Fruit fly (Drosophila melanogaster) whole organism, embryonic: ENCODE measurements around the gene RhoGDI.

Source experiments
- Ada2b ChIP-seq: fragments of 200-800 bp; sonication (Bioruptor generic); IDR thresholded peaks from 2 replicates; pipeline ENCODE4 v1.3.6; 2022; ENCODE audit warnings: missing biosample characterization, missing genetic modification characterization
- Aef1 ChIP-seq: fragments of 200-800 bp; sonication (Bioruptor generic); IDR thresholded peaks from 3 replicates; pipeline ENCODE4 v1.3.6; 2022; ENCODE audit warnings: missing biosample characterization, missing genetic modification characterization
- B-H2 ChIP-seq: fragments of 200-800 bp; sonication (Bioruptor generic); optimal IDR thresholded peaks from 2 replicates; lab custom pipeline; 2018; ENCODE audit warnings: missing biosample characterization, mild to moderate bottlenecking, missing genetic modification characterization
- Bteb2 ChIP-seq: fragments of 200-800 bp; sonication (Bioruptor generic); optimal IDR thresholded peaks from 2 replicates; lab custom pipeline; 2016; ENCODE audit warnings: missing biosample characterization, missing genetic modification characterization
- CG10654 ChIP-seq: fragments of 200-800 bp; sonication (Bioruptor generic); optimal IDR thresholded peaks from 2 replicates; lab custom pipeline; 2016; ENCODE audit warnings: missing biosample characterization, missing genetic modification characterization
- CG11504 ChIP-seq: fragments of 200-800 bp; sonication (Bioruptor generic); optimal IDR thresholded peaks from 3 replicates; lab custom pipeline; 2019; ENCODE audit warnings: missing biosample characterization, mild to moderate bottlenecking, missing genetic modification characterization, moderate library complexity
- CG12104 ChIP-seq: fragments of 200-800 bp; sonication (Bioruptor generic); optimal IDR thresholded peaks from 3 replicates; lab custom pipeline; 2016; ENCODE audit warnings: missing biosample characterization, missing genetic modification characterization
- CG12391 ChIP-seq: fragments of 200-800 bp; sonication (Bioruptor generic); optimal IDR thresholded peaks from 3 replicates; lab custom pipeline; 2018; ENCODE audit warnings: missing biosample characterization, mild to moderate bottlenecking, missing genetic modification characterization, moderate library complexity
- CG14441 ChIP-seq: fragments of 200-800 bp; sonication (Bioruptor generic); IDR thresholded peaks from 2 replicates; pipeline ENCODE4 v1.3.6; 2022; ENCODE audit warnings: missing biosample characterization, missing genetic modification characterization
- CG14710 ChIP-seq: fragments of 200-800 bp; sonication (Bioruptor generic); optimal IDR thresholded peaks from 3 replicates; lab custom pipeline; 2019; ENCODE audit warnings: missing biosample characterization, mild to moderate bottlenecking, missing genetic modification characterization, moderate library complexity
- CG15514 ChIP-seq: fragments of 200-800 bp; sonication (Bioruptor generic); optimal IDR thresholded peaks from 3 replicates; lab custom pipeline; 2017; ENCODE audit warnings: missing biosample characterization, missing genetic modification characterization, mild to moderate bottlenecking, moderate library complexity, missing genetic modification reagents
- CG1603 ChIP-seq: fragments of 200-800 bp; sonication (Bioruptor generic); optimal IDR thresholded peaks from 2 replicates; lab custom pipeline; 2019; ENCODE audit warnings: missing biosample characterization, mild to moderate bottlenecking, missing genetic modification characterization, moderate library complexity
- CG16813 ChIP-seq: fragments of 200-800 bp; sonication (Bioruptor generic); IDR thresholded peaks from 3 replicates; pipeline ENCODE4 v1.3.6; 2022; ENCODE audit warnings: missing biosample characterization, missing genetic modification characterization; ENCODE audit not compliant: partially characterized antibody
- CG17829 ChIP-seq: fragments of 200-800 bp; optimal IDR thresholded peaks from 2 replicates; lab custom pipeline; 2019; ENCODE audit warnings: missing biosample characterization, mild to moderate bottlenecking, missing genetic modification characterization, moderate library complexity
- CG31365 ChIP-seq: fragments of 200-800 bp; sonication (Bioruptor generic); optimal IDR thresholded peaks from 2 replicates; lab custom pipeline; 2018; ENCODE audit warnings: missing biosample characterization, mild to moderate bottlenecking, missing genetic modification characterization
- CG32772 ChIP-seq: fragments of 200-800 bp; sonication (Bioruptor generic); IDR thresholded peaks from 2 replicates; pipeline ENCODE4 v1.3.6; 2022; ENCODE audit warnings: missing biosample characterization, missing genetic modification characterization
- CG33213 ChIP-seq: fragments of 200-800 bp; sonication (Bioruptor generic); optimal IDR thresholded peaks from 3 replicates; lab custom pipeline; 2016; ENCODE audit warnings: missing biosample characterization, missing genetic modification characterization
- CG34224 ChIP-seq: fragments of 200-800 bp; sonication (Bioruptor generic); IDR thresholded peaks from 3 replicates; pipeline ENCODE4 v1.3.6; 2022; ENCODE audit warnings: missing biosample characterization, missing genetic modification characterization; ENCODE audit not compliant: partially characterized antibody
- CG34376 ChIP-seq: fragments of 200-800 bp; sonication (Bioruptor generic); optimal IDR thresholded peaks from 2 replicates; lab custom pipeline; 2018; ENCODE audit warnings: missing biosample characterization, mild to moderate bottlenecking, missing genetic modification characterization
- CG5180 ChIP-seq: fragments of 200-800 bp; sonication (Bioruptor generic); optimal IDR thresholded peaks from 3 replicates; lab custom pipeline; 2017; ENCODE audit warnings: missing biosample characterization, missing genetic modification characterization, mild to moderate bottlenecking, moderate library complexity, missing genetic modification reagents
- CG7963 ChIP-seq: fragments of 200-800 bp; sonication (Bioruptor generic); IDR thresholded peaks from 3 replicates; pipeline ENCODE4 v1.3.6; 2022; ENCODE audit warnings: missing biosample characterization, missing genetic modification characterization; ENCODE audit not compliant: partially characterized antibody
- CG8924 ChIP-seq: fragments of 200-800 bp; optimal IDR thresholded peaks from 3 replicates; lab custom pipeline; 2019; ENCODE audit warnings: missing biosample characterization, mild to moderate bottlenecking, missing genetic modification characterization, moderate library complexity
- Dbx ChIP-seq: fragments of 200-800 bp; sonication (Bioruptor generic); IDR thresholded peaks from 3 replicates; pipeline ENCODE4 v1.3.6; 2022; ENCODE audit warnings: missing biosample characterization, missing genetic modification characterization
- HHEX ChIP-seq: fragments of 200-800 bp; sonication (Bioruptor generic); optimal IDR thresholded peaks from 3 replicates; lab custom pipeline; 2017; ENCODE audit warnings: missing biosample characterization, mild to moderate bottlenecking, missing genetic modification characterization, missing genetic modification reagents
- Lhr ChIP-seq: fragments of 200-800 bp; sonication (Bioruptor generic); optimal IDR thresholded peaks from 3 replicates; lab custom pipeline; 2017; ENCODE audit warnings: mild to moderate bottlenecking, missing biosample characterization, missing genetic modification reagents, missing genetic modification characterization
- MBD-R2 ChIP-seq: fragments of 200-800 bp; sonication (Bioruptor generic); IDR thresholded peaks from 2 replicates; pipeline ENCODE4 v1.3.6; 2022; ENCODE audit warnings: missing biosample characterization, missing genetic modification characterization
- MESR4 ChIP-seq: fragments of 200-800 bp; sonication (Bioruptor generic); optimal IDR thresholded peaks from 2 replicates; lab custom pipeline; 2018; ENCODE audit warnings: missing biosample characterization, mild to moderate bottlenecking, missing genetic modification characterization, moderate library complexity
- NC2β ChIP-seq: fragments of 200-800 bp; sonication (Bioruptor generic); optimal IDR thresholded peaks from 2 replicates; lab custom pipeline; 2016; ENCODE audit warnings: missing biosample characterization, missing genetic modification characterization
- PHDP ChIP-seq: fragments of 200-800 bp; sonication (Bioruptor generic); optimal IDR thresholded peaks from 3 replicates; lab custom pipeline; 2018; ENCODE audit warnings: missing biosample characterization, mild to moderate bottlenecking, missing genetic modification characterization, moderate library complexity
- Pdp1 ChIP-seq, 2 experiments: fragments of 200-800 bp; sonication (Bioruptor generic); optimal IDR thresholded peaks; 3 replicates each; lab custom pipeline; 2016; ENCODE audit warnings: missing biosample characterization in 2 of 2, missing genetic modification characterization in 2 of 2, mild to moderate bottlenecking in 1 of 2, moderate library complexity in 1 of 2
- Scr ChIP-seq: fragments of 200-800 bp; sonication (Bioruptor generic); IDR thresholded peaks from 2 replicates; pipeline ENCODE4 v1.3.6; 2022; ENCODE audit warnings: missing biosample characterization, missing genetic modification characterization; ENCODE audit not compliant: partially characterized antibody
- Sin3A ChIP-seq: fragments of >200 bp; optimal IDR thresholded peaks from 2 replicates; lab custom pipeline; 2018
- Ssrp ChIP-seq: fragments of 200-800 bp; sonication (Bioruptor generic); optimal IDR thresholded peaks from 2 replicates; lab custom pipeline; 2018; ENCODE audit warnings: missing biosample characterization, mild to moderate bottlenecking, missing genetic modification characterization, moderate library complexity
- Stat92E ChIP-seq, 3 experiments: fragments of >200 bp in 2 of 3; fragments of 200-800 bp in 1 of 3; sonication (Bioruptor generic) in 1 of 3; optimal IDR thresholded peaks; 2 replicates each; lab custom pipeline; 2017 to 2019; ENCODE audit warnings: missing biosample characterization in 3 of 3, missing genetic modification characterization in 3 of 3, mild to moderate bottlenecking in 1 of 3, moderate library complexity in 1 of 3
- amos ChIP-seq: fragments of 200-800 bp; sonication (Bioruptor generic); IDR thresholded peaks from 2 replicates; pipeline ENCODE4 v1.3.6; 2022; ENCODE audit warnings: missing biosample characterization, missing genetic modification characterization; ENCODE audit not compliant: partially characterized antibody
- cas ChIP-seq: fragments of 200-800 bp; sonication (Bioruptor generic); IDR thresholded peaks from 2 replicates; pipeline ENCODE4 v1.3.6; 2022; ENCODE audit warnings: missing biosample characterization, missing genetic modification characterization
- cg ChIP-seq: fragments of 200-800 bp; sonication (Bioruptor generic); optimal IDR thresholded peaks from 3 replicates; lab custom pipeline; 2019; ENCODE audit warnings: missing biosample characterization, mild to moderate bottlenecking, missing genetic modification characterization, moderate library complexity
- dati ChIP-seq: fragments of 200-800 bp; sonication (Bioruptor generic); IDR thresholded peaks from 2 replicates; pipeline ENCODE4 v1.3.6; 2022; ENCODE audit warnings: missing biosample characterization, missing genetic modification characterization
- lola ChIP-seq, 3 experiments: fragments of >200 bp in 2 of 3; fragments of 200-800 bp in 1 of 3; sonication (Bioruptor generic) in 1 of 3; optimal IDR thresholded peaks; 2 replicates each; lab custom pipeline; 2017 to 2019; ENCODE audit warnings: missing biosample characterization in 3 of 3, missing genetic modification characterization in 3 of 3, mild to moderate bottlenecking in 1 of 3, moderate library complexity in 1 of 3
- lov ChIP-seq, 2 experiments: fragments of 200-800 bp in 1 of 2; fragments of >200 bp in 1 of 2; sonication (Bioruptor generic) in 1 of 2; IDR thresholded peaks in 1 of 2; optimal IDR thresholded peaks in 1 of 2; 2 replicates in 1 of 2; 3 replicates in 1 of 2; pipeline versions ENCODE4 v1.3.6 to Lab custom; 2017 to 2022; ENCODE audit warnings: missing biosample characterization in 1 of 2, missing genetic modification characterization in 1 of 2
- mirr ChIP-seq: fragments of 200-800 bp; sonication (Bioruptor generic); optimal IDR thresholded peaks from 3 replicates; lab custom pipeline; 2018; ENCODE audit warnings: missing biosample characterization, mild to moderate bottlenecking, missing genetic modification characterization
- nmo ChIP-seq: fragments of 200-800 bp; sonication (Bioruptor generic); optimal IDR thresholded peaks from 2 replicates; lab custom pipeline; 2018; ENCODE audit warnings: missing biosample characterization, mild to moderate bottlenecking, missing genetic modification characterization, moderate library complexity
- row ChIP-seq: fragments of 200-800 bp; sonication (Bioruptor generic); IDR thresholded peaks from 3 replicates; pipeline ENCODE4 v1.3.6; 2022; ENCODE audit warnings: missing biosample characterization, missing genetic modification characterization
- salm ChIP-seq: fragments of 200-800 bp; sonication (Bioruptor generic); optimal IDR thresholded peaks from 2 replicates; lab custom pipeline; 2018; ENCODE audit warnings: missing biosample characterization, mild to moderate bottlenecking, missing genetic modification characterization
- sens ChIP-seq: fragments of 200-800 bp; sonication (Bioruptor generic); peaks from one replicate; lab custom pipeline; 2016; ENCODE audit warnings: missing biosample characterization, missing genetic modification characterization
- sqz ChIP-seq: fragments of 200-800 bp; sonication (Bioruptor generic); optimal IDR thresholded peaks from 3 replicates; lab custom pipeline; 2018; ENCODE audit warnings: missing biosample characterization, mild to moderate bottlenecking, missing genetic modification characterization
- sug ChIP-seq: fragments of 200-800 bp; optimal IDR thresholded peaks from 2 replicates; lab custom pipeline; 2019; ENCODE audit warnings: missing biosample characterization, mild to moderate bottlenecking, missing genetic modification characterization, moderate library complexity

Gene RhoGDI

DNA sequence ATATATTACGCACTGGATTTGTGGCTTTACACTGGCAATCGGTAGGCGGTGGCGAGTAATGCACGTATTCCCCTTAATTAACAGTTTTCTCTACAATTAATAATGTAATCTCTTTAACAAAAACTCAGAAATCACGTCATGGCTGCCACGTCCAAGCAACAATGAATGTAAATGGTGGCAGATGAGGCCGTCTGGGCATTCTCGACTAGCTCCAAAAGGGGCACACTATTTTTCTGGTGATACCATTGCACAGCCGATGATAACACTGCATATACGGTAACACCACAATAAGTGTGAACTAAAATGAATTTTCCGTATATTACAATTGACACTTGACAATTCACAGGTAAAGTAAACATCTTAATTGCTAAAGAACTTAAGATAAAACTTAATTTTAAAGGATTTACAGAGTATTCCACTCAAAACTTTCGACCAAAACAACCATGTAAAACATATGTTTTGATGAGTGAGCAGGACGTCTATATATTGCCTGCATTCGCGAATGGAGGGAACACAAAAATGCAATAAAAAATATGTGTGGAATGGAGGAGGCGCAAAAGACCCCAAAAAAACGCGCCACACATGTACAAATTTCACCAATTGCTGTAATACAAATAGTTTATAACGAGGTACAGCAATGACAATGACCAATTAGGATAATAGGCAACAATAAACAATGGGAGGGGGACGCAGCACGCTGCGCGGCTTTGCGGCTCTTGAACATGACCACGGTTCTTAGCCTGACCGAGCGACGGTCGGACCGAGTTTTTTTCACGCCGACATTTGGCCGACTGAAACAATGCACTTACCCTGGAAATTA is 19.1 kb upstream of the RhoGDI start:
- TF ChIP-seq sens (peak; percentile 88), MBD-R2 (GFP tag; lab: Robert Waterston, UW) (peak; percentile 42), dati (GFP tag; lab: Robert Waterston, UW) (no peak), MESR4 (GFP tag; lab: Kevin White, UChicago) (peak; percentile 60), PHDP (tag; lab: Kevin White, UChicago) (peak; percentile 29), CG12104 (GFP tag; lab: Kevin White, UChicago) (no peak), Dbx (GFP tag; lab: Robert Waterston, UW) (no peak), row (GFP tag; lab: Robert Waterston, UW) (peak; percentile 38; the same call in 1 of the 3 replicates), Scr (0 out of 2 replicates have a peak, but pooled peaks have one; percentile 17), Sin3A (lab: Kevin White, UChicago) (peak; percentile 28), mirr (GFP tag; lab: Kevin White, UChicago) (peak; percentile 63), B-H2 (GFP tag; lab: Kevin White, UChicago) (no peak), CG10654 (GFP tag; lab: Kevin White, UChicago) (no peak), CG34224 (no peak), Aef1 (no peak), NC2β (GFP tag; lab: Kevin White, UChicago) (peak; percentile 30), cas (GFP tag; lab: Robert Waterston, UW) (no peak), CG31365 (no peak), CG34376 (GFP tag; lab: Kevin White, UChicago) (peak; percentile 44), CG5180 (GFP tag; lab: Kevin White, UChicago) (no peak), CG14441 (no peak), nmo (GFP tag; lab: Kevin White, UChicago) (peak; percentile 40), CG33213 (GFP tag; lab: Kevin White, UChicago) (peak; percentile 51), CG11504 (no peak), CG17829 (peak; percentile 34), CG12391 (tag; lab: Kevin White, UChicago) (peak; percentile 45), salm (tag; lab: Kevin White, UChicago) (no peak), sqz (GFP tag; lab: Kevin White, UChicago) (no peak), CG1603 (tag; lab: Kevin White, UChicago) (peak; percentile 75), Pdp1 (GFP tag; optimal IDR thresholded peaks at IDR 0.05; lab: Kevin White, UChicago) (no peak), lov (optimal IDR thresholded peaks at IDR 0.05; lab: Kevin White, UChicago) (no peak), lov (GFP tag; IDR thresholded peaks at IDR 0.05; lab: Robert Waterston, UW) (no peak), Ada2b (GFP tag; lab: Robert Waterston, UW) (no peak), CG14710 (tag; lab: Kevin White, UChicago) (peak; percentile 65), Stat92E (GFP tag; optimal IDR thresholded peaks at IDR 0.05; lab: Kevin White, UChicago) (peak in 1 of 3 experiments; percentile 14), HHEX (peak; percentile 35), Lhr (GFP tag; lab: Kevin White, UChicago) (peak; percentile 65), sug (tag; lab: Kevin White, UChicago) (peak; percentile 35), CG16813 (0 out of 3 replicates have a peak, but pooled peaks have one; percentile 6), amos (GFP tag; lab: Robert Waterston, UW) (peak; percentile 42; the same call in 1 of the 2 replicates), Ssrp (tag; lab: Kevin White, UChicago) (no peak), CG32772 (GFP tag; lab: Robert Waterston, UW) (no peak), lola (GFP tag; optimal IDR thresholded peaks at IDR 0.05; lab: Kevin White, UChicago) (no peak), cg (GFP tag; lab: Kevin White, UChicago) (no peak), CG8924 (tag; lab: Kevin White, UChicago) (peak; percentile 67), CG7963 (GFP tag; lab: Robert Waterston, UW) (no peak), Bteb2 (GFP tag; lab: Kevin White, UChicago) (peak; percentile 27), CG15514 (peak; percentile 63)
